Worm (Caenorhabditis elegans): ENCODE data around the gene T25B9.4.

Gene T25B9.4

ce11 chrIV:10750041-10750440 lies 7.5 kb downstream of the T25B9.4 start, which contains the start of gene T25B9.1:
TSS of gene T25B9.1 (minus strand) at chrIV:10750141.
- no peak for TF ChIP-seq blmp-1 (tag; optimal IDR thresholded peaks at IDR 0.05)
- TF ChIP-seq nhr-12 (tag; optimal IDR thresholded peaks at IDR 0.05), result no peak
- TF ChIP-seq ceh-43 (GFP tag; optimal IDR thresholded peaks at IDR 0.05), result no peak
- no peak for TF ChIP-seq bed-3 (GFP tag; optimal IDR thresholded peaks at IDR 0.05)
- no peak for TF ChIP-seq drap-1 (GFP tag; optimal IDR thresholded peaks at IDR 0.05)
- TF ChIP-seq lin-13 (tag; optimal IDR thresholded peaks at IDR 0.05), result no peak
- no peak for TF ChIP-seq ztf-11 (tag; optimal IDR thresholded peaks at IDR 0.05)
- TF ChIP-seq hlh-1 (tag; optimal IDR thresholded peaks at IDR 0.05), result no peak
- TF ChIP-seq ham-2 (GFP tag; optimal IDR thresholded peaks at IDR 0.05), result no peak
- no peak for TF ChIP-seq nhr-237 (tag; optimal IDR thresholded peaks at IDR 0.05)
- TF ChIP-seq sem-2 (GFP tag; optimal IDR thresholded peaks at IDR 0.05), result no peak
- TF ChIP-seq elt-1 (tag; optimal IDR thresholded peaks at IDR 0.05; ENCODE audit: borderline replicate concordance, insufficient read depth), result no peak
- no peak for TF ChIP-seq mab-5 (tag; optimal IDR thresholded peaks at IDR 0.05)
- TF ChIP-seq pha-4 (tag; optimal IDR thresholded peaks at IDR 0.05), result no peak
- no peak for TF ChIP-seq flh-1 (GFP tag; optimal IDR thresholded peaks at IDR 0.05)
- TF ChIP-seq snpc-4 (tag; optimal IDR thresholded peaks at IDR 0.05), result no peak
- no peak for TF ChIP-seq cnd-1 (tag; optimal IDR thresholded peaks at IDR 0.05)
- no peak for TF ChIP-seq mls-2 (tag; optimal IDR thresholded peaks at IDR 0.05)

ce11 chrIV:10745332-10745731 lies 12.2 kb downstream of the T25B9.4 start:
- TF ChIP-seq ztf-11 (tag; optimal IDR thresholded peaks at IDR 0.05), result no peak
- TF ChIP-seq ham-2 (GFP tag; optimal IDR thresholded peaks at IDR 0.05), result no peak
- no peak for TF ChIP-seq unc-120 (tag; optimal IDR thresholded peaks at IDR 0.05; ENCODE audit: poor library complexity, severe bottlenecking)
- TF ChIP-seq nhr-2 (tag; optimal IDR thresholded peaks at IDR 0.05), result peak; percentile 94
- TF ChIP-seq mls-2 (tag; optimal IDR thresholded peaks at IDR 0.05), result no peak

- no peak for TF ChIP-seq ceh-39 (tag; optimal IDR thresholded peaks at IDR 0.05)
- no peak for TF ChIP-seq flh-1 (GFP tag; optimal IDR thresholded peaks at IDR 0.05)
- no peak for TF ChIP-seq ham-2 (GFP tag; optimal IDR thresholded peaks at IDR 0.05)
- no peak for TF ChIP-seq sptf-1 (tag; optimal IDR thresholded peaks at IDR 0.05)
- no peak for TF ChIP-seq M03D4.4 (tag; optimal IDR thresholded peaks at IDR 0.05)
- TF ChIP-seq bed-3 (GFP tag; optimal IDR thresholded peaks at IDR 0.05), result no peak
- no peak for TF ChIP-seq nhr-2 (tag; optimal IDR thresholded peaks at IDR 0.05)
- TF ChIP-seq ceh-83 (GFP tag; optimal IDR thresholded peaks at IDR 0.05), result no peak
- no peak for TF ChIP-seq mls-2 (tag; optimal IDR thresholded peaks at IDR 0.05)
- no peak for TF ChIP-seq drap-1 (GFP tag; optimal IDR thresholded peaks at IDR 0.05)
- no peak for TF ChIP-seq unc-62 (GFP tag; optimal IDR thresholded peaks at IDR 0.05)
- no peak for TF ChIP-seq nhr-76 (tag; optimal IDR thresholded peaks at IDR 0.05)
- TF ChIP-seq lsy-2 (tag; optimal IDR thresholded peaks at IDR 0.05), result no peak
Measured at ce11 chrIV:10744475-10744874, 13.0 kb downstream of the T25B9.4 start, which contains the start of gene T25B9.3. TSS of gene T25B9.3 (plus strand) at chrIV:10744775.

- no peak for TF ChIP-seq unc-62 (GFP tag; optimal IDR thresholded peaks at IDR 0.05)
- no peak for TF ChIP-seq mep-1 (tag; optimal IDR thresholded peaks at IDR 0.05)
- no peak for TF ChIP-seq elt-1 (tag; optimal IDR thresholded peaks at IDR 0.05; ENCODE audit: borderline replicate concordance, insufficient read depth)
- no peak for TF ChIP-seq ztf-11 (tag; optimal IDR thresholded peaks at IDR 0.05)
- no peak for TF ChIP-seq lin-13 (tag; optimal IDR thresholded peaks at IDR 0.05)
- no peak for TF ChIP-seq snpc-4 (tag; optimal IDR thresholded peaks at IDR 0.05)
- no peak for TF ChIP-seq bed-3 (GFP tag; optimal IDR thresholded peaks at IDR 0.05)
- no peak for TF ChIP-seq nhr-237 (tag; optimal IDR thresholded peaks at IDR 0.05)
- TF ChIP-seq lin-32 (GFP tag; optimal IDR thresholded peaks at IDR 0.05), result no peak
- no peak for TF ChIP-seq unc-120 (tag; optimal IDR thresholded peaks at IDR 0.05; ENCODE audit: poor library complexity, severe bottlenecking)
- no peak for TF ChIP-seq mab-5 (tag; optimal IDR thresholded peaks at IDR 0.05)
- TF ChIP-seq flh-1 (GFP tag; optimal IDR thresholded peaks at IDR 0.05), result no peak
- no peak for TF ChIP-seq nhr-28 (tag; optimal IDR thresholded peaks at IDR 0.05)
- TF ChIP-seq zip-8 (tag; optimal IDR thresholded peaks at IDR 0.05), result no peak
- TF ChIP-seq cnd-1 (tag; optimal IDR thresholded peaks at IDR 0.05), result no peak
- TF ChIP-seq unc-39 (tag; optimal IDR thresholded peaks at IDR 0.05), result no peak
- no peak for TF ChIP-seq elt-3 (tag; optimal IDR thresholded peaks at IDR 0.05)
- TF ChIP-seq sptf-1 (tag; optimal IDR thresholded peaks at IDR 0.05), result no peak
- TF ChIP-seq ceh-43 (GFP tag; optimal IDR thresholded peaks at IDR 0.05), result no peak
Measured at ce11 chrIV:10738328-10738727, 19.2 kb downstream of the T25B9.4 start, which contains the start of gene ssp-34. TSS of gene ssp-34 (minus strand) at chrIV:10738602.

Measured in whole organism, mixed stage, embryonic.